Worm (Caenorhabditis elegans) whole organism, early embryonic: Measurements from ENCODE around the gene C08F8.3.
A peak's percentile ranks its signal among the peaks of the same experiment; 100 is the strongest.
"Not testable (repeated sequence)": the region's sequence is repeated elsewhere in the genome, so short reads cannot be mapped to it uniquely, and the experiment has no call there.

ENCODE experiments used
- B0310.2 ChIP-seq: sonication (generic microtip); optimal IDR thresholded peaks from 2 replicates; lab custom pipeline; 2016; ENCODE audit warnings: mild to moderate bottlenecking, missing genetic modification characterization, missing compliant biosample characterization
- F13C5.2 ChIP-seq: sonication (generic microtip); optimal IDR thresholded peaks from 2 replicates; lab custom pipeline; 2017; ENCODE audit warnings: mild to moderate bottlenecking, missing genetic modification characterization, inconsistent platforms, missing compliant biosample characterization
- ama-1 ChIP-seq: fragments of 150-350 bp; optimal IDR thresholded peaks from 2 replicates; lab custom pipeline; 2014
- ceh-13 ChIP-seq: fragments of 200-800 bp; sonication (Bioruptor generic); optimal IDR thresholded peaks from 2 replicates; lab custom pipeline; 2018; ENCODE audit warnings: mild to moderate bottlenecking, missing genetic modification characterization, missing compliant biosample characterization
- ceh-36 ChIP-seq: sonication (generic microtip); optimal IDR thresholded peaks from 2 replicates; lab custom pipeline; 2016; ENCODE audit warnings: missing genetic modification characterization, inconsistent platforms, missing compliant biosample characterization
- flt-1 ChIP-seq: fragments of 200-800 bp; sonication (Bioruptor generic); IDR thresholded peaks from 2 replicates; pipeline ENCODE4 v1.3.6; 2022; ENCODE audit warnings: missing genetic modification characterization, missing compliant biosample characterization
- hmbx-1 ChIP-seq: sonication (generic microtip); optimal IDR thresholded peaks from 2 replicates; lab custom pipeline; 2016; ENCODE audit warnings: mild to moderate bottlenecking, missing genetic modification characterization, missing compliant biosample characterization
- scrt-1 ChIP-seq: fragments of 200-800 bp; sonication (Bioruptor generic); IDR thresholded peaks from 2 replicates; pipeline ENCODE4 v1.3.6; 2022; ENCODE audit warnings: missing genetic modification characterization, missing compliant biosample characterization
- sea-1 ChIP-seq: fragments of 200-800 bp; sonication (Bioruptor generic); conservative IDR thresholded peaks from 2 replicates; pipeline ENCODE4 v1.3.6; 2022; ENCODE audit warnings: missing genetic modification characterization, missing compliant biosample characterization
- tbx-11 ChIP-seq: fragments of 200-800 bp; sonication (Bioruptor generic); IDR thresholded peaks from 2 replicates; pipeline ENCODE4 v1.3.6; 2022; ENCODE audit warnings: missing genetic modification characterization, missing compliant biosample characterization
- tbx-37 ChIP-seq: fragments of 200-800 bp; sonication (Bioruptor generic); conservative IDR thresholded peaks from 2 replicates; pipeline ENCODE4 v1.3.6; 2022; ENCODE audit warnings: missing genetic modification reagents, missing genetic modification characterization, missing compliant biosample characterization
- tra-4 ChIP-seq: sonication (generic microtip); optimal IDR thresholded peaks from 2 replicates; lab custom pipeline; 2017; ENCODE audit warnings: missing genetic modification characterization, missing compliant biosample characterization

C08F8.3 gene

ce11 chrIV:11189411-11189810 lies 34.6 kb downstream of the C08F8.3 start, which contains the start of gene fbxb-79:
Gene fbxb-79 (minus strand): TSS chrIV:11189511.
- TF ChIP-seq tbx-37 (GFP tag; lab: Robert Waterston, UW): no peak
- no peak for TF ChIP-seq ceh-13
- no peak for TF ChIP-seq ceh-36
- no peak for TF ChIP-seq ama-1 (lab: Kevin White, UChicago)
- no peak for TF ChIP-seq tbx-11 (GFP tag; lab: Robert Waterston, UW)
- TF ChIP-seq flt-1 (GFP tag; lab: Robert Waterston, UW): no peak
- no peak for TF ChIP-seq sea-1 (GFP tag; lab: Robert Waterston, UW)
- TF ChIP-seq tra-4 (tag; lab: Kevin White, UChicago): no peak
- TF ChIP-seq B0310.2: no peak

ce11 chrIV:11196866-11197265 lies 42.0 kb downstream of the C08F8.3 start:
- TF ChIP-seq scrt-1 (GFP tag; lab: Robert Waterston, UW) (peak; percentile 78), flt-1 (GFP tag; lab: Robert Waterston, UW) (peak; percentile 83), tbx-37 (GFP tag; lab: Robert Waterston, UW) (peak; percentile 70; the same call in 1 of the 2 replicates), tbx-11 (GFP tag; lab: Robert Waterston, UW) (peak; percentile 74), sea-1 (GFP tag; lab: Robert Waterston, UW) (peak; percentile 77; the same call in 1 of the 2 replicates)

DNA sequence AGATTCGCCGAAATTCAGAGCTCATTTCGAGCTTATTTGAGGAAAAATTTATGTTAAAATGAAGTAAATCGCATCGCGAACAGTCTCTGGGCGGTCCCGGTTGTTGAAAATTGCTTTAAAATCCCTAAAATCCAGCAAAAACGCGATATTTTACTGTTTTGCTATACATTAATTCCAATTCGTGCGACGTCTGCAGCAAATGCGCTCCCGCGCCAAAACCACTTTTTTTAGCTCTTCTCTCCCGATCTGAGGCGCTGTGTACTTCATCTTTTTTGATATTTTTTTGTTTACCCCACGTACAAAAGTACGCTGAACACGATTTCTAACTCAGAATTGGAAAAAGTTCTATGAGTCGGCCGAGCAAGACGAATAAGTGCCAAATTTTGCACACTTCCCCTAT lies 44.1 kb downstream of the C08F8.3 start, which contains the start of gene R07H5.16:
R07H5.16 (plus strand) TSS at position 348 of the 400 bp plus-strand sequence.
- TF ChIP-seq B0310.2; F13C5.2 (tag; lab: Kevin White, UChicago); flt-1 (GFP tag; lab: Robert Waterston, UW): not testable (repeated sequence)

- TF ChIP-seq sea-1 (GFP tag; lab: Robert Waterston, UW); flt-1 (GFP tag; lab: Robert Waterston, UW); hmbx-1 (tag; lab: Kevin White, UChicago): not testable (repeated sequence)
These were observed 47.5 kb downstream of the C08F8.3 start, which contains the start of gene R07H5.11 for ce11 chrIV:11202389-11202788. Gene R07H5.11 (plus strand): TSS chrIV:11202768.
